Fruit fly (Drosophila melanogaster): ENCODE results near the gene CG10300.

dm6 chr3R:23721936-23722335 lies 10.6 kb downstream of the CG10300 start:
- TF ChIP-seq CG10631 (GFP tag; optimal IDR thresholded peaks at IDR 0.05) (no peak), CG16779 (tag; optimal IDR thresholded peaks at IDR 0.05) (no peak)
